Fruit fly (Drosophila melanogaster): ENCODE data around the gene Vha13.

Vha13 gene

dm6 chr3R:19642893-19643270 lies 1.3 kb downstream of the Vha13 start (continued):
- TF ChIP-seq Optix (GFP tag; IDR thresholded peaks at IDR 0.05) (no peak), Trl (optimal IDR thresholded peaks at IDR 0.05) (no peak), Trl (GFP tag; optimal IDR thresholded peaks at IDR 0.05) (peak; percentile 1), mld (GFP tag; IDR thresholded peaks at IDR 0.05; ENCODE audit: partially characterized antibody) (peak; percentile 67; the same call in 2 of the 3 replicates), BtbVII (GFP tag; optimal IDR thresholded peaks at IDR 0.05) (no peak), CG12236 (GFP tag; optimal IDR thresholded peaks at IDR 0.05) (no peak), emc (GFP tag; optimal IDR thresholded peaks at IDR 0.05) (no peak), Sin3A (optimal IDR thresholded peaks at IDR 0.05) (peak; percentile 14), Ets97D (GFP tag; optimal IDR thresholded peaks at IDR 0.05) (peak; percentile 3), eve (GFP tag; optimal IDR thresholded peaks at IDR 0.05) (no peak), CG17568 (GFP tag; optimal IDR thresholded peaks at IDR 0.05) (no peak), CG13624 (GFP tag; optimal IDR thresholded peaks at IDR 0.05) (peak; percentile 35), HHEX (GFP tag; optimal IDR thresholded peaks at IDR 0.05) (no peak), bowl (GFP tag; IDR thresholded peaks at IDR 0.05) (no peak), HmgZ (tag; optimal IDR thresholded peaks at IDR 0.05) (no peak), CG11723 (GFP tag; optimal IDR thresholded peaks at IDR 0.05) (peak; percentile 14), Sox100B (GFP tag; optimal IDR thresholded peaks at IDR 0.05) (no peak), phol (tag; optimal IDR thresholded peaks at IDR 0.05) (peak; percentile 7), Mes4 (GFP tag; optimal IDR thresholded peaks at IDR 0.05) (no peak), Drgx (GFP tag; IDR thresholded peaks at IDR 0.05) (no peak), klu (GFP tag; IDR thresholded peaks at IDR 0.05) (no peak), hbn (GFP tag; IDR thresholded peaks at IDR 0.05; ENCODE audit: partially characterized antibody) (peak; percentile 70), CG6654 (GFP tag; optimal IDR thresholded peaks at IDR 0.05) (no peak), Pdp1 (GFP tag; optimal IDR thresholded peaks at IDR 0.05) (peak in 1 of 2 experiments; percentile 7), Scr (GFP tag; IDR thresholded peaks at IDR 0.05; ENCODE audit: partially characterized antibody) (peak; percentile 77), Deaf1 (tag; optimal IDR thresholded peaks at IDR 0.05) (no peak), Sox102F (GFP tag; optimal IDR thresholded peaks at IDR 0.05) (no peak), stwl (tag; optimal IDR thresholded peaks at IDR 0.05) (peak; percentile 97), CG18011 (GFP tag; optimal IDR thresholded peaks at IDR 0.05) (peak; percentile 84), Myb (GFP tag; optimal IDR thresholded peaks at IDR 0.05) (peak; percentile 2), dimm (GFP tag; IDR thresholded peaks at IDR 0.05) (no peak), p53 (GFP tag; optimal IDR thresholded peaks at IDR 0.05) (no peak), slbo (GFP tag; IDR thresholded peaks at IDR 0.05) (peak; percentile 21; the same call in 1 of the 2 replicates), tin (GFP tag; optimal IDR thresholded peaks at IDR 0.05) (no peak), Sry-δ (GFP tag; optimal IDR thresholded peaks at IDR 0.05) (peak; percentile 57), Camta (GFP tag; optimal IDR thresholded peaks at IDR 0.05) (peak; percentile 11), br (optimal IDR thresholded peaks at IDR 0.05) (no peak), CG3847 (GFP tag; IDR thresholded peaks at IDR 0.05) (0 out of 2 replicates have a peak, but pooled peaks have one; percentile 12), CG2889 (GFP tag; IDR thresholded peaks at IDR 0.05) (no peak), hkb (optimal IDR thresholded peaks at IDR 0.05) (no peak), hkb (GFP tag; IDR thresholded peaks at IDR 0.05) (no peak), zfh1 (GFP tag; IDR thresholded peaks at IDR 0.05) (peak; percentile 42; the same call in 1 of the 3 replicates), Lhr (GFP tag; optimal IDR thresholded peaks at IDR 0.05) (peak; percentile 1), Hr39 (optimal IDR thresholded peaks at IDR 0.05) (no peak), Dbx (GFP tag; IDR thresholded peaks at IDR 0.05) (peak; percentile 37; the same call in 1 of the 3 replicates), CG8765 (GFP tag; IDR thresholded peaks at IDR 0.05) (no peak), lab (GFP tag; optimal IDR thresholded peaks at IDR 0.05) (peak; percentile 21), CG12942 (GFP tag; optimal IDR thresholded peaks at IDR 0.05) (no peak), CG14667 (GFP tag; IDR thresholded peaks at IDR 0.05) (no peak), CG31365 (tag; optimal IDR thresholded peaks at IDR 0.05) (no peak), rib (GFP tag; IDR thresholded peaks at IDR 0.05) (peak; percentile 38; the same call in 1 of the 2 replicates), CG42726 (GFP tag; IDR thresholded peaks at IDR 0.05; ENCODE audit: partially characterized antibody) (peak; percentile 52; the same call in 1 of the 2 replicates), sna (GFP tag; IDR thresholded peaks at IDR 0.05; ENCODE audit: partially characterized antibody) (peak; percentile 82)
